Fruit fly (Drosophila melanogaster) whole organism, prepupa: ENCODE measurements around the gene CG16959.

Experiments
- Blimp-1 ChIP-seq: fragments of 200-800 bp; sonication (Bioruptor generic); optimal IDR thresholded peaks from 3 replicates; lab custom pipeline; 2017; ENCODE audit warnings: missing biosample characterization, missing genetic modification characterization, mild to moderate bottlenecking, moderate library complexity, missing genetic modification reagents
- CG10631 ChIP-seq: fragments of 200-800 bp; sonication (Bioruptor generic); optimal IDR thresholded peaks from 2 replicates; lab custom pipeline; 2016; ENCODE audit warnings: missing biosample characterization, missing genetic modification characterization
- CG10669 ChIP-seq: fragments of 200-800 bp; sonication (Bioruptor generic); optimal IDR thresholded peaks from 3 replicates; lab custom pipeline; 2018; ENCODE audit warnings: missing biosample characterization, mild to moderate bottlenecking, missing genetic modification characterization, moderate library complexity
- CG11294 ChIP-seq: fragments of 200-800 bp; sonication (Bioruptor generic); IDR thresholded peaks from 2 replicates; pipeline ENCODE4 v1.3.6; 2022; ENCODE audit warnings: missing biosample characterization, missing genetic modification characterization
- CG11762 ChIP-seq: fragments of 200-800 bp; sonication (Bioruptor generic); optimal IDR thresholded peaks from 3 replicates; lab custom pipeline; 2016; ENCODE audit warnings: missing biosample characterization, missing genetic modification characterization; ENCODE audit not compliant: insufficient read depth
- CG11902 ChIP-seq: fragments of 200-800 bp; sonication (Bioruptor generic); optimal IDR thresholded peaks from 3 replicates; lab custom pipeline; 2016; ENCODE audit warnings: missing biosample characterization, missing genetic modification characterization
- CG15336 ChIP-seq: fragments of 200-800 bp; sonication (Bioruptor generic); IDR thresholded peaks from 2 replicates; pipeline ENCODE4 v1.3.6; 2022; ENCODE audit warnings: missing biosample characterization, missing genetic modification characterization
- CG32006 ChIP-seq: fragments of 200-800 bp; sonication (Bioruptor generic); optimal IDR thresholded peaks from 3 replicates; lab custom pipeline; 2017; ENCODE audit warnings: missing biosample characterization, mild to moderate bottlenecking, missing genetic modification characterization
- CG3919 ChIP-seq: fragments of 200-800 bp; sonication (Bioruptor generic); optimal IDR thresholded peaks from 3 replicates; lab custom pipeline; 2016; ENCODE audit warnings: missing biosample characterization, missing genetic modification characterization
- CG4318 ChIP-seq: fragments of 200-800 bp; sonication (Bioruptor generic); optimal IDR thresholded peaks from 3 replicates; lab custom pipeline; 2017; ENCODE audit warnings: missing biosample characterization, mild to moderate bottlenecking, missing genetic modification characterization
- CG6163 ChIP-seq: fragments of 200-800 bp; sonication (Bioruptor generic); IDR thresholded peaks from 3 replicates; pipeline ENCODE4 v1.3.6; 2022; ENCODE audit warnings: missing biosample characterization, missing genetic modification characterization
- CG6276 ChIP-seq: fragments of 200-800 bp; sonication (Bioruptor generic); optimal IDR thresholded peaks from 2 replicates; lab custom pipeline; 2017; ENCODE audit warnings: missing biosample characterization, mild to moderate bottlenecking, missing genetic modification characterization
- CG6808 ChIP-seq: fragments of 200-800 bp; sonication (Bioruptor generic); optimal IDR thresholded peaks from 3 replicates; lab custom pipeline; 2017; ENCODE audit warnings: missing biosample characterization, missing genetic modification characterization, mild to moderate bottlenecking, moderate library complexity, missing genetic modification reagents
- CG7368 ChIP-seq: fragments of 200-800 bp; sonication (Bioruptor generic); optimal IDR thresholded peaks from 3 replicates; lab custom pipeline; 2016; ENCODE audit warnings: missing biosample characterization, missing genetic modification characterization
- CG8119 ChIP-seq: fragments of 200-800 bp; sonication (Bioruptor generic); IDR thresholded peaks from 3 replicates; pipeline ENCODE4 v1.3.6; 2022; ENCODE audit warnings: missing biosample characterization, missing genetic modification characterization
- CG8319 ChIP-seq: fragments of 200-800 bp; sonication (Bioruptor generic); optimal IDR thresholded peaks from 3 replicates; lab custom pipeline; 2016; ENCODE audit warnings: missing biosample characterization, missing genetic modification characterization
- CG8632 ChIP-seq: fragments of 200-800 bp; sonication (Bioruptor generic); optimal IDR thresholded peaks from 3 replicates; lab custom pipeline; 2016; ENCODE audit warnings: missing biosample characterization, missing genetic modification characterization
- Eip75B ChIP-seq: fragments of 200-800 bp; sonication (Bioruptor generic); optimal IDR thresholded peaks from 3 replicates; lab custom pipeline; 2016; ENCODE audit warnings: missing biosample characterization, missing genetic modification characterization
- Eip78C ChIP-seq: fragments of 200-800 bp; sonication (Bioruptor generic); peaks from one replicate; lab custom pipeline; 2016; ENCODE audit warnings: missing biosample characterization, missing genetic modification characterization
- Eip93F ChIP-seq: fragments of 200-800 bp; sonication (Bioruptor generic); optimal IDR thresholded peaks from 2 replicates; lab custom pipeline; 2016; ENCODE audit warnings: missing biosample characterization, mild to moderate bottlenecking, missing genetic modification characterization
- Ets21C ChIP-seq: fragments of 200-800 bp; sonication (Bioruptor generic); optimal IDR thresholded peaks from 3 replicates; lab custom pipeline; 2016; ENCODE audit warnings: missing biosample characterization, missing genetic modification characterization
- Hr38 ChIP-seq: sonication (Bioruptor generic); optimal IDR thresholded peaks from 2 replicates; lab custom pipeline; 2016; ENCODE audit warnings: missing biosample characterization, missing genetic modification characterization
- Hr39 ChIP-seq: fragments of 200-800 bp; sonication (Bioruptor generic); optimal IDR thresholded peaks from 2 replicates; lab custom pipeline; 2016; ENCODE audit warnings: missing biosample characterization, missing genetic modification characterization
- Lpt ChIP-seq: fragments of 200-800 bp; sonication (Bioruptor generic); optimal IDR thresholded peaks from 3 replicates; lab custom pipeline; 2016; ENCODE audit warnings: missing biosample characterization, missing genetic modification characterization
- Met ChIP-seq: fragments of 200-800 bp; sonication (Bioruptor generic); optimal IDR thresholded peaks from 3 replicates; lab custom pipeline; 2016; ENCODE audit warnings: missing biosample characterization, missing genetic modification characterization
- OdsH ChIP-seq: fragments of 200-800 bp; sonication (Bioruptor generic); optimal IDR thresholded peaks from 3 replicates; lab custom pipeline; 2016; ENCODE audit warnings: missing biosample characterization, missing genetic modification characterization
- achi ChIP-seq: fragments of 200-800 bp; sonication (Bioruptor generic); optimal IDR thresholded peaks from 3 replicates; lab custom pipeline; 2016; ENCODE audit warnings: missing biosample characterization, missing genetic modification characterization
- acj6 ChIP-seq: fragments of 200-800 bp; sonication (Bioruptor generic); optimal IDR thresholded peaks from 3 replicates; lab custom pipeline; 2016; ENCODE audit warnings: missing biosample characterization, missing genetic modification characterization
- dac ChIP-seq: fragments of 200-800 bp; sonication (Bioruptor generic); optimal IDR thresholded peaks from 2 replicates; lab custom pipeline; 2017; ENCODE audit warnings: missing biosample characterization, mild to moderate bottlenecking, missing genetic modification characterization
- dsx ChIP-seq: fragments of 200-800 bp; optimal IDR thresholded peaks from 3 replicates; lab custom pipeline; 2019; ENCODE audit warnings: missing biosample characterization, mild to moderate bottlenecking, missing genetic modification characterization, moderate library complexity; ENCODE audit not compliant: poor library complexity, severe bottlenecking
- eg ChIP-seq: fragments of 200-800 bp; sonication (Bioruptor generic); IDR thresholded peaks from 3 replicates; pipeline ENCODE4 v1.3.6; 2022; ENCODE audit warnings: missing biosample characterization, missing genetic modification characterization
- fd59A ChIP-seq: fragments of 200-800 bp; sonication (Bioruptor generic); optimal IDR thresholded peaks from 2 replicates; lab custom pipeline; 2017; ENCODE audit warnings: missing biosample characterization, mild to moderate bottlenecking, missing genetic modification characterization, missing genetic modification reagents
- fkh ChIP-seq: fragments of 200-800 bp; sonication (Bioruptor generic); optimal IDR thresholded peaks from 3 replicates; lab custom pipeline; 2017; ENCODE audit warnings: missing biosample characterization, mild to moderate bottlenecking, missing genetic modification characterization, moderate library complexity
- net ChIP-seq: fragments of 200-800 bp; sonication (Bioruptor generic); optimal IDR thresholded peaks from 3 replicates; lab custom pipeline; 2016; ENCODE audit warnings: missing biosample characterization, missing genetic modification characterization
- pdm3 ChIP-seq: fragments of 200-800 bp; sonication (Bioruptor generic); optimal IDR thresholded peaks from 3 replicates; lab custom pipeline; 2016; ENCODE audit warnings: missing biosample characterization, missing genetic modification characterization
- salr ChIP-seq, 2 experiments: fragments of 200-800 bp; sonication (Bioruptor generic); optimal IDR thresholded peaks; 3 replicates each; lab custom pipeline; 2016 to 2018; ENCODE audit warnings: missing biosample characterization in 2 of 2, missing genetic modification characterization in 2 of 2, mild to moderate bottlenecking in 1 of 2
- spab ChIP-seq: fragments of 200-800 bp; sonication (Bioruptor generic); optimal IDR thresholded peaks from 2 replicates; lab custom pipeline; 2017; ENCODE audit warnings: missing biosample characterization, mild to moderate bottlenecking, missing genetic modification characterization, missing genetic modification reagents
- ss ChIP-seq, 2 experiments: fragments of 200-800 bp; sonication (Bioruptor generic); optimal IDR thresholded peaks; 2 replicates in 1 of 2; 3 replicates in 1 of 2; lab custom pipeline; 2017 to 2018; ENCODE audit warnings: mild to moderate bottlenecking in 2 of 2, missing biosample characterization in 2 of 2, missing genetic modification characterization in 2 of 2, moderate library complexity in 1 of 2
- svp ChIP-seq: fragments of 200-800 bp; sonication (Bioruptor generic); peaks from one replicate; lab custom pipeline; 2016; ENCODE audit warnings: missing biosample characterization, missing genetic modification characterization
- topi ChIP-seq: fragments of 200-800 bp; sonication (Bioruptor generic); optimal IDR thresholded peaks from 3 replicates; lab custom pipeline; 2016; ENCODE audit warnings: missing biosample characterization, missing genetic modification characterization

The CG16959 gene

dm6 chr3L:15101639-15102413 lies 23.3 kb downstream of the CG16959 start (continued):
- TF ChIP-seq pdm3 (GFP tag; lab: Kevin White, UChicago): peak; percentile 59
- TF ChIP-seq dac (GFP tag; lab: Kevin White, UChicago): no peak
- no peak for TF ChIP-seq OdsH (GFP tag; lab: Kevin White, UChicago)
- TF ChIP-seq fkh (GFP tag; lab: Kevin White, UChicago): no peak
- peak; percentile 6 for TF ChIP-seq CG6808 (GFP tag; lab: Kevin White, UChicago)
- TF ChIP-seq CG8119 (GFP tag; lab: Robert Waterston, UW): no peak
- peak; percentile 3 for TF ChIP-seq CG11902
- peak; percentile 16 for TF ChIP-seq net (GFP tag; lab: Kevin White, UChicago)
- no peak for TF ChIP-seq CG7368 (GFP tag; lab: Kevin White, UChicago)
- TF ChIP-seq Eip93F (GFP tag; lab: Kevin White, UChicago): no peak
- peak; percentile 43 for TF ChIP-seq spab (GFP tag; lab: Kevin White, UChicago)
- peak; percentile 23 for TF ChIP-seq CG32006 (GFP tag; lab: Kevin White, UChicago)
- TF ChIP-seq Hr38 (GFP tag; lab: Kevin White, UChicago): no peak
- TF ChIP-seq Ets21C (GFP tag; lab: Kevin White, UChicago): peak; percentile 2
- TF ChIP-seq acj6 (GFP tag; lab: Kevin White, UChicago): peak; percentile 52
- peak; percentile 35 for TF ChIP-seq achi
- TF ChIP-seq fd59A (GFP tag; lab: Kevin White, UChicago): no peak
- peak; percentile 84 for TF ChIP-seq svp (GFP tag; lab: Kevin White, UChicago)
- peak; percentile 42 for TF ChIP-seq Met (GFP tag; lab: Kevin White, UChicago)

dm6 chr3L:15100983-15101382 lies 24.1 kb downstream of the CG16959 start:
- TF ChIP-seq Hr38 (GFP tag; lab: Kevin White, UChicago): no peak
- peak; percentile 33 for TF ChIP-seq Eip78C (GFP tag; lab: Kevin White, UChicago)

dm6 chr3L:15099541-15099940 lies 25.6 kb downstream of the CG16959 start:
- TF ChIP-seq Eip93F (GFP tag; lab: Kevin White, UChicago): no peak
- TF ChIP-seq Blimp-1 (GFP tag; lab: Kevin White, UChicago): no peak
- no peak for TF ChIP-seq ss (GFP tag; optimal IDR thresholded peaks at IDR 0.05; lab: Kevin White, UChicago)
- TF ChIP-seq Eip78C (GFP tag; lab: Kevin White, UChicago): peak; percentile 38
- peak; percentile 88 for TF ChIP-seq svp (GFP tag; lab: Kevin White, UChicago)
- TF ChIP-seq CG32006 (GFP tag; lab: Kevin White, UChicago): peak; percentile 23
- no peak for TF ChIP-seq salr (GFP tag; optimal IDR thresholded peaks at IDR 0.05; lab: Kevin White, UChicago)
- TF ChIP-seq CG6163 (GFP tag; lab: Robert Waterston, UW): no peak
- no peak for TF ChIP-seq OdsH (GFP tag; lab: Kevin White, UChicago)
- TF ChIP-seq Met (GFP tag; lab: Kevin White, UChicago): no peak

dm6 chr3L:15098659-15099512 lies 26.2 kb downstream of the CG16959 start:
- TF ChIP-seq CG8319 (GFP tag; lab: Kevin White, UChicago) (peak; percentile 62), CG4318 (GFP tag; lab: Kevin White, UChicago) (peak; percentile 74), fd59A (GFP tag; lab: Kevin White, UChicago) (no peak), CG11762 (GFP tag; lab: Kevin White, UChicago) (peak; percentile 74), CG11294 (GFP tag; lab: Robert Waterston, UW) (peak; percentile 67), CG8632 (GFP tag; lab: Kevin White, UChicago) (peak; percentile 76), spab (GFP tag; lab: Kevin White, UChicago) (peak; percentile 77), CG8119 (GFP tag; lab: Robert Waterston, UW) (peak; percentile 96), Hr39 (GFP tag; lab: Kevin White, UChicago) (no peak), Ets21C (GFP tag; lab: Kevin White, UChicago) (no peak), CG3919 (GFP tag; lab: Kevin White, UChicago) (peak; percentile 86), dsx (GFP tag; lab: Kevin White, UChicago) (peak; percentile 74), Eip75B (GFP tag; lab: Kevin White, UChicago) (peak; percentile 81), CG10631 (peak; percentile 86), pdm3 (GFP tag; lab: Kevin White, UChicago) (peak; percentile 18), topi (GFP tag; lab: Kevin White, UChicago) (peak; percentile 61), Met (GFP tag; lab: Kevin White, UChicago) (peak; percentile 48), eg (GFP tag; lab: Robert Waterston, UW) (peak; percentile 94), CG10669 (GFP tag; lab: Kevin White, UChicago) (peak; percentile 79), CG15336 (GFP tag; lab: Robert Waterston, UW) (peak; percentile 95), CG6276 (GFP tag; lab: Kevin White, UChicago) (peak; percentile 91), Eip93F (GFP tag; lab: Kevin White, UChicago) (no peak), Eip78C (GFP tag; lab: Kevin White, UChicago) (peak; percentile 90), Lpt (peak; percentile 90)
